Fruit fly (Drosophila melanogaster) whole organism, embryonic: ENCODE results near the gene CG17625.

Source experiments
- CG10565 ChIP-seq: fragments of 200-800 bp; sonication (Bioruptor generic); optimal IDR thresholded peaks from 3 replicates; lab custom pipeline; 2016; ENCODE audit warnings: missing biosample characterization, mild to moderate bottlenecking, missing genetic modification characterization
- CG11504 ChIP-seq: fragments of 200-800 bp; sonication (Bioruptor generic); optimal IDR thresholded peaks from 3 replicates; lab custom pipeline; 2019; ENCODE audit warnings: missing biosample characterization, mild to moderate bottlenecking, missing genetic modification characterization, moderate library complexity
- CG4404 ChIP-seq: fragments of 200-800 bp; sonication (Bioruptor generic); IDR thresholded peaks from 2 replicates; pipeline ENCODE4 v1.3.6; 2022; ENCODE audit warnings: missing biosample characterization, missing genetic modification characterization
- CG8765 ChIP-seq: fragments of 200-800 bp; sonication (Bioruptor generic); IDR thresholded peaks from 2 replicates; pipeline ENCODE4 v1.3.6; 2022; ENCODE audit warnings: missing biosample characterization, missing genetic modification characterization
- CHES-1-like ChIP-seq: fragments of 200-800 bp; sonication (Bioruptor generic); optimal IDR thresholded peaks from 2 replicates; lab custom pipeline; 2016; ENCODE audit warnings: missing biosample characterization, missing genetic modification characterization
- Ptx1 ChIP-seq: fragments of 200-800 bp; sonication (Bioruptor generic); IDR thresholded peaks from 2 replicates; pipeline ENCODE4 v1.3.6; 2022; ENCODE audit warnings: missing biosample characterization, missing genetic modification characterization
- dpn ChIP-seq, 2 experiments: fragments of 200-800 bp; sonication (Bioruptor generic); optimal IDR thresholded peaks; 3 replicates each; lab custom pipeline; 2016; ENCODE audit warnings: missing biosample characterization in 2 of 2, missing genetic modification characterization in 2 of 2
- kay ChIP-seq: fragments of 200-800 bp; sonication (Bioruptor generic); optimal IDR thresholded peaks from 2 replicates; lab custom pipeline; 2016; ENCODE audit warnings: missing biosample characterization, missing genetic modification characterization
- peb ChIP-seq: fragments of 200-800 bp; sonication (Bioruptor generic); IDR thresholded peaks from 2 replicates; pipeline ENCODE4 v1.3.6; 2022; ENCODE audit warnings: missing biosample characterization, missing genetic modification characterization
- ttk ChIP-seq: fragments of 200-800 bp; sonication (Bioruptor generic); IDR thresholded peaks from 2 replicates; pipeline ENCODE4 v2.1.2; 2022; ENCODE audit warnings: missing biosample characterization, missing genetic modification characterization
- yki ChIP-seq: fragments of >200 bp; optimal IDR thresholded peaks from 3 replicates; lab custom pipeline; 2018

- TF ChIP-seq CG8765 (GFP tag; lab: Robert Waterston, UW), result no peak
- no peak for TF ChIP-seq yki (lab: Kevin White, UChicago)
- TF ChIP-seq CG4404 (GFP tag; lab: Robert Waterston, UW), result no peak
- no peak for TF ChIP-seq CG10565 (GFP tag; lab: Kevin White, UChicago)
- peak; percentile 55 for TF ChIP-seq kay (GFP tag; lab: Kevin White, UChicago)
- no peak for TF ChIP-seq CG11504 (tag; lab: Kevin White, UChicago)
- no peak for TF ChIP-seq CHES-1-like (GFP tag; lab: Kevin White, UChicago)
- TF ChIP-seq dpn (GFP tag; optimal IDR thresholded peaks at IDR 0.05; lab: Kevin White, UChicago), result peak in 1 of 2 experiments; percentile 75
- peak; percentile 73 for TF ChIP-seq Ptx1 (GFP tag; lab: Robert Waterston, UW)
- TF ChIP-seq ttk (GFP tag; lab: Robert Waterston, UW), result peak; percentile 53
- TF ChIP-seq peb (GFP tag; lab: Robert Waterston, UW), result no peak
These were observed 3.7 kb downstream of the CG17625 start, which contains the start of the genes wfs1 and Nup133 for dm6 chr3R:22690311-22690710.
